Worm (Caenorhabditis elegans) whole organism, early embryonic: ENCODE data around the gene oac-48.

Experiments
- ama-1 ChIP-seq: fragments of 150-350 bp; optimal IDR thresholded peaks from 2 replicates; lab custom pipeline; 2014
- hmbx-1 ChIP-seq: sonication (generic microtip); optimal IDR thresholded peaks from 2 replicates; lab custom pipeline; 2016; ENCODE audit warnings: mild to moderate bottlenecking, missing genetic modification characterization, missing compliant biosample characterization

ce11 chrIV:13726630-13727029 lies 53.0 kb downstream of the oac-48 start, which contains the start of gene ent-4:
- TF ChIP-seq hmbx-1 (tag; lab: Kevin White, UChicago) (no peak), ama-1 (lab: Kevin White, UChicago) (no peak)
